Fruit fly (Drosophila melanogaster): Measurements from ENCODE around the gene wts.
A peak's percentile ranks its signal among the peaks of the same experiment; 100 is the strongest.

The wts gene

dm6 chr3R:30808346-30809286, 2.2 kb upstream of the wts start, which contains the start of gene cindr (continued):
- TF ChIP-seq mam (GFP tag; optimal IDR thresholded peaks at IDR 0.05) (peak; percentile 56), Jarid2 (GFP tag; optimal IDR thresholded peaks at IDR 0.05) (peak; percentile 92), Dip2 (GFP tag; IDR thresholded peaks at IDR 0.05) (no peak), CG9437 (GFP tag; optimal IDR thresholded peaks at IDR 0.05) (no peak), zf30C (GFP tag; optimal IDR thresholded peaks at IDR 0.05) (peak; percentile 29), fd102C (GFP tag; optimal IDR thresholded peaks at IDR 0.05) (no peak), CG32767 (GFP tag; IDR thresholded peaks at IDR 0.05) (no peak), Aef1 (GFP tag; IDR thresholded peaks at IDR 0.05) (peak; percentile 67), hkb (optimal IDR thresholded peaks at IDR 0.05) (no peak), hkb (GFP tag; IDR thresholded peaks at IDR 0.05) (peak; percentile 33), onecut (GFP tag; IDR thresholded peaks at IDR 0.05) (peak; percentile 27; the same call in 1 of the 2 replicates), ato (GFP tag; IDR thresholded peaks at IDR 0.05; ENCODE audit: partially characterized antibody) (0 out of 2 replicates have a peak, but pooled peaks have one; percentile 43), CG14860 (GFP tag; IDR thresholded peaks at IDR 0.05; ENCODE audit: partially characterized antibody) (no peak), Taf1 (GFP tag; IDR thresholded peaks at IDR 0.05) (no peak), caup (GFP tag; optimal IDR thresholded peaks at IDR 0.05; ENCODE audit: severe bottlenecking) (peak; percentile 69), CG4730 (GFP tag; IDR thresholded peaks at IDR 0.05) (no peak), Sin3A (optimal IDR thresholded peaks at IDR 0.05) (peak; percentile 30), CG7556 (GFP tag; optimal IDR thresholded peaks at IDR 0.05) (peak; percentile 5), h (optimal IDR thresholded peaks at IDR 0.05) (no peak), sim (GFP tag; IDR thresholded peaks at IDR 0.05) (no peak), Dfd (GFP tag; optimal IDR thresholded peaks at IDR 0.05) (no peak), run (tag; optimal IDR thresholded peaks at IDR 0.05) (peak; percentile 19), eyg (GFP tag; optimal IDR thresholded peaks at IDR 0.05) (no peak), psq (GFP tag; optimal IDR thresholded peaks at IDR 0.05) (peak; percentile 65), Dref (GFP tag; IDR thresholded peaks at IDR 0.05) (peak; percentile 55), Awh (GFP tag; IDR thresholded peaks at IDR 0.05) (no peak), CG10274 (GFP tag; optimal IDR thresholded peaks at IDR 0.05) (no peak), CG6175 (GFP tag; IDR thresholded peaks at IDR 0.05) (no peak), sob (GFP tag; IDR thresholded peaks at IDR 0.05) (peak; percentile 65; the same call in 1 of the 2 replicates), bowl (GFP tag; IDR thresholded peaks at IDR 0.05) (0 out of 2 replicates have a peak, but pooled peaks have one; percentile 24), her (GFP tag; optimal IDR thresholded peaks at IDR 0.05) (peak; percentile 79), dpn (GFP tag; optimal IDR thresholded peaks at IDR 0.05) (peak; percentile 41 to 51), az2 (GFP tag; optimal IDR thresholded peaks at IDR 0.05) (peak; percentile 23), sima (GFP tag; optimal IDR thresholded peaks at IDR 0.05) (no peak), al (GFP tag; IDR thresholded peaks at IDR 0.05) (peak; percentile 59), CG1233 (GFP tag; optimal IDR thresholded peaks at IDR 0.05) (no peak), ken (GFP tag; IDR thresholded peaks at IDR 0.05) (peak; percentile 63; the same call in 2 of the 3 replicates), corto (GFP tag; optimal IDR thresholded peaks at IDR 0.05) (no peak), CG34422 (GFP tag; IDR thresholded peaks at IDR 0.05) (no peak; the same call in 1 of the 3 replicates), Scr (GFP tag; IDR thresholded peaks at IDR 0.05; ENCODE audit: partially characterized antibody) (peak; percentile 44), B-H1 (GFP tag; IDR thresholded peaks at IDR 0.05) (no peak), Rfx (GFP tag; IDR thresholded peaks at IDR 0.05) (peak; percentile 81), CG15269 (tag; optimal IDR thresholded peaks at IDR 0.05) (peak; percentile 33), B-H2 (GFP tag; optimal IDR thresholded peaks at IDR 0.05) (peak; percentile 33), CG33557 (GFP tag; optimal IDR thresholded peaks at IDR 0.05) (peak; percentile 7), CG18476 (GFP tag; optimal IDR thresholded peaks at IDR 0.05) (no peak), CG10431 (GFP tag; optimal IDR thresholded peaks at IDR 0.05) (no peak), Antp (GFP tag; optimal IDR thresholded peaks at IDR 0.05) (peak; percentile 13), pzg (GFP tag; optimal IDR thresholded peaks at IDR 0.05) (peak; percentile 99), CG5245 (GFP tag; optimal IDR thresholded peaks at IDR 0.05) (no peak)

Measured in whole organism, embryonic.